Worm (Caenorhabditis elegans) whole organism, L1 larva: Measurements from ENCODE around the gene prx-1.

Experiments
- C16A3.4 ChIP-seq: fragments of 150-350 bp; optimal IDR thresholded peaks from 2 replicates; lab custom pipeline; 2014; ENCODE audit warnings: missing biosample characterization, missing genetic modification characterization
- nhr-237 ChIP-seq: fragments of 150-350 bp; optimal IDR thresholded peaks from 2 replicates; lab custom pipeline; 2014; ENCODE audit warnings: missing biosample characterization, missing genetic modification characterization
- nhr-77 ChIP-seq: fragments of 150-350 bp; optimal IDR thresholded peaks from 2 replicates; lab custom pipeline; 2014; ENCODE audit warnings: missing biosample characterization, missing genetic modification characterization
- pqm-1 ChIP-seq: sonication (generic microtip); optimal IDR thresholded peaks from 3 replicates; lab custom pipeline; 2017; ENCODE audit warnings: missing biosample characterization, missing genetic modification characterization
- snu-23 ChIP-seq: sonication (generic microtip); optimal IDR thresholded peaks from 2 replicates; lab custom pipeline; 2016; ENCODE audit warnings: missing genetic modification characterization, missing compliant biosample characterization
- tbx-2 ChIP-seq: sonication (generic microtip); optimal IDR thresholded peaks from 2 replicates; lab custom pipeline; 2016; ENCODE audit warnings: missing genetic modification characterization, missing compliant biosample characterization

ce11 chrX:14326578-14326977, 12.9 kb downstream of the prx-1 start:
- no peak for TF ChIP-seq C16A3.4
- TF ChIP-seq nhr-237 (tag; lab: Kevin White, UChicago) = no peak
- no peak for TF ChIP-seq snu-23
- no peak for TF ChIP-seq tbx-2 (tag; lab: Kevin White, UChicago)
- no peak for TF ChIP-seq nhr-77 (tag; lab: Kevin White, UChicago)
- no peak for TF ChIP-seq pqm-1
